Worm (Caenorhabditis elegans): ENCODE measurements around the gene F58E2.4.

- TF ChIP-seq elt-3 (tag; optimal IDR thresholded peaks at IDR 0.05) (no peak), snpc-4 (tag; optimal IDR thresholded peaks at IDR 0.05) (no peak), nhr-21 (tag; optimal IDR thresholded peaks at IDR 0.05) (no peak), lin-39 (tag; optimal IDR thresholded peaks at IDR 0.05) (no peak), mdl-1 (tag; optimal IDR thresholded peaks at IDR 0.05) (no peak), lin-11 (tag; optimal IDR thresholded peaks at IDR 0.05) (no peak), fos-1 (tag; optimal IDR thresholded peaks at IDR 0.05) (no peak)
Observed at ce11 chrIV:3415383-3415782, 47.8 kb upstream of the F58E2.4 start, which contains the start of gene lgc-9.
